Fruit fly (Drosophila melanogaster): ENCODE measurements around the gene Ag5r.

The Ag5r gene

DNA sequence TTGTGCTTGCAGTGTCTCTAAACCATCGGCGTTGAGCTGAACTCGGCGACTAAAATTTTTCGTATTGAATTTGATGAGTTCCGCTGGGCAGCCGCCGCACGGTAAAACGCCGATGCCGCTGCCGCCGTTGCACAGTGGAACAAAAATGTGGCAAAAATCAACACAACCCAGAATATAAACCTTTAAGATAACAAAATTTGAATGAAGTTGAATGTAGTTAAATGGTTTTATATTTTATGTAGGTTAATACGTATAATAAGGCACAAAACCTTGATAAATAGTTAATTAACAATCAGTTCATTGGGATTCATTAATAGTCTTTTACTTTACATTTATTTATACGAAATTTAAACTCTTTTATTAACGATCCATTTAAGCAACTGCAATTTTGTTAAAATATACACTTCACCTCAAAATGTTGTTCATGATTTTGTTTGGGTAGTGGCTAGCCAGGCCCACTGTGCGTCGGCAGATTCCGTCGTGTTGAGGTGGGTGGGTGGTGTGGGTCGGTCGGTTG is 20.6 kb downstream of the Ag5r start, which contains the start of gene CG15890 (continued):
- TF ChIP-seq unpg (GFP tag; optimal IDR thresholded peaks at IDR 0.05) (peak; percentile 47), CG2712 (tag; optimal IDR thresholded peaks at IDR 0.05) (peak; percentile 75), Lim3 (GFP tag; IDR thresholded peaks at IDR 0.05) (no peak), CG15514 (GFP tag; optimal IDR thresholded peaks at IDR 0.05) (peak; percentile 27), Vsx1 (GFP tag; optimal IDR thresholded peaks at IDR 0.05) (no peak), CG16863 (GFP tag; optimal IDR thresholded peaks at IDR 0.05) (peak; percentile 17), eve (GFP tag; optimal IDR thresholded peaks at IDR 0.05) (peak in 1 of 2 experiments; percentile 62), Asciz (GFP tag; optimal IDR thresholded peaks at IDR 0.05) (peak; percentile 40), CG12155 (GFP tag; optimal IDR thresholded peaks at IDR 0.05) (peak; percentile 4), CG8765 (GFP tag; IDR thresholded peaks at IDR 0.05) (no peak), sr (GFP tag; IDR thresholded peaks at IDR 0.05) (no peak), CG17186 (GFP tag; optimal IDR thresholded peaks at IDR 0.05) (no peak), luna (GFP tag; optimal IDR thresholded peaks at IDR 0.05) (no peak), pum (GFP tag; optimal IDR thresholded peaks at IDR 0.05) (peak; percentile 25), pnt (GFP tag; optimal IDR thresholded peaks at IDR 0.05) (peak; percentile 9), CG1603 (tag; optimal IDR thresholded peaks at IDR 0.05) (peak; percentile 12), CG10321 (GFP tag; IDR thresholded peaks at IDR 0.05) (no peak), CG7786 (GFP tag; optimal IDR thresholded peaks at IDR 0.05) (no peak), CG3163 (GFP tag; optimal IDR thresholded peaks at IDR 0.05) (peak; percentile 0), dmrt11E (tag; optimal IDR thresholded peaks at IDR 0.05) (peak; percentile 60), CG30403 (GFP tag; optimal IDR thresholded peaks at IDR 0.05) (peak; percentile 75), Sox102F (GFP tag; optimal IDR thresholded peaks at IDR 0.05) (peak; percentile 76), bcd (GFP tag; optimal IDR thresholded peaks at IDR 0.05) (peak; percentile 68), CG12071 (GFP tag; optimal IDR thresholded peaks at IDR 0.05) (peak; percentile 28), CG12104 (GFP tag; optimal IDR thresholded peaks at IDR 0.05) (peak; percentile 59), Hmr (GFP tag; optimal IDR thresholded peaks at IDR 0.05) (peak; percentile 58), gcm2 (GFP tag; optimal IDR thresholded peaks at IDR 0.05) (peak; percentile 13), shn (GFP tag; optimal IDR thresholded peaks at IDR 0.05) (peak; percentile 6), CG1792 (GFP tag; optimal IDR thresholded peaks at IDR 0.05) (no peak), MESR4 (GFP tag; optimal IDR thresholded peaks at IDR 0.05) (no peak), CG17328 (GFP tag; IDR thresholded peaks at IDR 0.05) (no peak), Abd-B (GFP tag; optimal IDR thresholded peaks at IDR 0.05) (peak; percentile 71), CkIIα-i1 (GFP tag; IDR thresholded peaks at IDR 0.05) (no peak), az2 (GFP tag; optimal IDR thresholded peaks at IDR 0.05) (peak; percentile 68), CG16815 (GFP tag; optimal IDR thresholded peaks at IDR 0.05) (peak; percentile 40), ro (GFP tag; IDR thresholded peaks at IDR 0.05) (no peak), CG17912 (GFP tag; optimal IDR thresholded peaks at IDR 0.05) (no peak), CG7357 (GFP tag; IDR thresholded peaks at IDR 0.05) (no peak), Jarid2 (GFP tag; optimal IDR thresholded peaks at IDR 0.05) (peak; percentile 11), CG14860 (GFP tag; IDR thresholded peaks at IDR 0.05; ENCODE audit: partially characterized antibody) (no peak), so (GFP tag; IDR thresholded peaks at IDR 0.05) (0 out of 3 replicates have a peak, but pooled peaks have one; percentile 13), prd (optimal IDR thresholded peaks at IDR 0.05) (no peak), prd (GFP tag; IDR thresholded peaks at IDR 0.05) (0 out of 3 replicates have a peak, but pooled peaks have one; percentile 29), CG1024 (GFP tag; IDR thresholded peaks at IDR 0.05) (no peak), CG5953 (GFP tag; IDR thresholded peaks at IDR 0.05) (no peak), sisA (GFP tag; IDR thresholded peaks at IDR 0.05) (0 out of 2 replicates have a peak, but pooled peaks have one; percentile 31), Ada2b (GFP tag; IDR thresholded peaks at IDR 0.05) (0 out of 2 replicates have a peak, but pooled peaks have one; percentile 3), CG9932 (GFP tag; IDR thresholded peaks at IDR 0.05) (no peak), lola (GFP tag; optimal IDR thresholded peaks at IDR 0.05) (peak in 1 of 3 experiments; percentile 65), exex (tag; optimal IDR thresholded peaks at IDR 0.05) (no peak), CG9609 (GFP tag; optimal IDR thresholded peaks at IDR 0.05) (peak; percentile 1)
